Worm (Caenorhabditis elegans) whole organism, L3 larva: ENCODE results near the gene srj-39.
A peak's percentile ranks its signal among the peaks of the same experiment; 100 is the strongest.

Experiments used
- R02D3.7 ChIP-seq: fragments of 150-350 bp; optimal IDR thresholded peaks from 2 replicates; lab custom pipeline; 2014; ENCODE audit warnings: missing biosample characterization, missing genetic modification characterization
- ZK546.5 ChIP-seq: sonication (generic microtip); optimal IDR thresholded peaks from 2 replicates; lab custom pipeline; 2017; ENCODE audit warnings: missing biosample characterization, missing genetic modification characterization
- aly-2 ChIP-seq: fragments of 150-350 bp; optimal IDR thresholded peaks from 2 replicates; lab custom pipeline; 2014; ENCODE audit warnings: missing biosample characterization, missing genetic modification characterization
- ama-1 ChIP-seq: fragments of 150-350 bp; optimal IDR thresholded peaks from 2 replicates; lab custom pipeline; 2018
- ceh-16 ChIP-seq: sonication (generic microtip); optimal IDR thresholded peaks from 2 replicates; lab custom pipeline; 2017; ENCODE audit warnings: missing biosample characterization, missing genetic modification characterization
- ceh-28 ChIP-seq: fragments of 150-350 bp; optimal IDR thresholded peaks from 2 replicates; lab custom pipeline; 2014; ENCODE audit warnings: missing biosample characterization, missing genetic modification reagents, missing genetic modification characterization
- ceh-82 ChIP-seq: fragments of 150-350 bp; optimal IDR thresholded peaks from 2 replicates; lab custom pipeline; 2014; ENCODE audit warnings: missing biosample characterization, missing genetic modification characterization
- ceh-9 ChIP-seq: sonication (generic microtip); optimal IDR thresholded peaks from 2 replicates; lab custom pipeline; 2018; ENCODE audit warnings: missing biosample characterization, missing genetic modification characterization
- daf-12 ChIP-seq: fragments of 150-350 bp; optimal IDR thresholded peaks from 2 replicates; lab custom pipeline; 2014; ENCODE audit warnings: missing biosample characterization, missing genetic modification reagents, missing genetic modification characterization
- egl-27 ChIP-seq: sonication (generic microtip); optimal IDR thresholded peaks from 4 replicates; lab custom pipeline; 2017; ENCODE audit warnings: missing biosample characterization, missing genetic modification reagents, missing genetic modification characterization
- egl-5 ChIP-seq: fragments of 150-350 bp; optimal IDR thresholded peaks from 2 replicates; lab custom pipeline; 2017; ENCODE audit warnings: missing biosample characterization, missing genetic modification reagents, missing genetic modification characterization, inconsistent platforms
- elt-1 ChIP-seq: fragments of 150-350 bp; optimal IDR thresholded peaks from 2 replicates; lab custom pipeline; 2014; ENCODE audit warnings: missing biosample characterization, missing genetic modification characterization
- elt-2 ChIP-seq: sonication (generic microtip); optimal IDR thresholded peaks from 2 replicates; lab custom pipeline; 2016; ENCODE audit warnings: missing genetic modification reagents, mild to moderate bottlenecking, missing genetic modification characterization, missing compliant biosample characterization
- elt-3 ChIP-seq, 3 experiments: fragments of 150-350 bp in 1 of 3; sonication (generic microtip) in 2 of 3; optimal IDR thresholded peaks; 2 replicates in 2 of 3; 4 replicates in 1 of 3; lab custom pipeline; 2014 to 2017; ENCODE audit warnings: missing biosample characterization in 3 of 3, missing genetic modification characterization in 3 of 3
- eor-1 ChIP-seq, 2 experiments: fragments of 150-350 bp; optimal IDR thresholded peaks; 2 replicates each; lab custom pipeline; 2014 to 2018; ENCODE audit warnings: missing biosample characterization in 2 of 2, missing genetic modification characterization in 2 of 2
- fkh-10 ChIP-seq: sonication (generic microtip); optimal IDR thresholded peaks from 2 replicates; lab custom pipeline; 2017; ENCODE audit warnings: missing biosample characterization, missing genetic modification reagents, missing genetic modification characterization
- fkh-2 ChIP-seq: fragments of 150-350 bp; optimal IDR thresholded peaks from 2 replicates; lab custom pipeline; 2014; ENCODE audit warnings: missing biosample characterization, missing genetic modification reagents, missing genetic modification characterization
- fos-1 ChIP-seq: fragments of 150-350 bp; optimal IDR thresholded peaks from 2 replicates; lab custom pipeline; 2014; ENCODE audit warnings: missing biosample characterization, missing genetic modification characterization
- hmg-11 ChIP-seq: sonication (generic microtip); optimal IDR thresholded peaks from 2 replicates; lab custom pipeline; 2016; ENCODE audit warnings: missing genetic modification characterization, missing compliant biosample characterization
- jun-1 ChIP-seq: fragments of 150-350 bp; optimal IDR thresholded peaks from 2 replicates; lab custom pipeline; 2014; ENCODE audit warnings: missing biosample characterization, missing genetic modification reagents, missing genetic modification characterization
- lin-15B ChIP-seq: fragments of 150-350 bp; optimal IDR thresholded peaks from 2 replicates; lab custom pipeline; 2014; ENCODE audit warnings: missing biosample characterization, missing genetic modification characterization
- lin-39 ChIP-seq: fragments of 150-350 bp; optimal IDR thresholded peaks from 2 replicates; lab custom pipeline; 2018; ENCODE audit warnings: missing biosample characterization, missing genetic modification reagents, missing genetic modification characterization
- lsy-12 ChIP-seq: sonication (generic microtip); optimal IDR thresholded peaks from 2 replicates; lab custom pipeline; 2016; ENCODE audit warnings: mild to moderate bottlenecking, missing genetic modification characterization, missing compliant biosample characterization
- mdl-1 ChIP-seq: fragments of 150-350 bp; optimal IDR thresholded peaks from 2 replicates; lab custom pipeline; 2014; ENCODE audit warnings: missing biosample characterization, missing genetic modification characterization
- mml-1 ChIP-seq: fragments of 150-350 bp; sonication (generic microtip); optimal IDR thresholded peaks from 3 replicates; lab custom pipeline; 2014; ENCODE audit warnings: missing biosample characterization, missing genetic modification characterization
- nfya-1 ChIP-seq: sonication (generic microtip); optimal IDR thresholded peaks from 2 replicates; lab custom pipeline; 2017; ENCODE audit warnings: missing genetic modification characterization, mild to moderate bottlenecking, missing compliant biosample characterization, antibody characterized with exemption, moderate library complexity; ENCODE audit not compliant: insufficient read depth
- nhr-11 ChIP-seq: fragments of 150-350 bp; optimal IDR thresholded peaks from 2 replicates; lab custom pipeline; 2014; ENCODE audit warnings: missing biosample characterization, missing genetic modification characterization
- nhr-12 ChIP-seq: fragments of 150-350 bp; optimal IDR thresholded peaks from 2 replicates; lab custom pipeline; 2014; ENCODE audit warnings: missing biosample characterization, missing genetic modification characterization
- nhr-23 ChIP-seq: fragments of 150-350 bp; optimal IDR thresholded peaks from 2 replicates; lab custom pipeline; 2014; ENCODE audit warnings: missing biosample characterization, missing genetic modification reagents, missing genetic modification characterization
- nhr-237 ChIP-seq: fragments of 150-350 bp; optimal IDR thresholded peaks from 2 replicates; lab custom pipeline; 2014; ENCODE audit warnings: missing biosample characterization, missing genetic modification characterization
- nhr-25 ChIP-seq: sonication (generic microtip); optimal IDR thresholded peaks from 2 replicates; lab custom pipeline; 2017; ENCODE audit warnings: missing biosample characterization, missing genetic modification characterization
- nhr-28 ChIP-seq: fragments of 150-350 bp; optimal IDR thresholded peaks from 2 replicates; lab custom pipeline; 2014; ENCODE audit warnings: missing biosample characterization, missing genetic modification characterization
- nhr-43 ChIP-seq: sonication (generic microtip); optimal IDR thresholded peaks from 2 replicates; lab custom pipeline; 2016; ENCODE audit warnings: mild to moderate bottlenecking, missing genetic modification characterization, missing compliant biosample characterization; ENCODE audit not compliant: poor library complexity, severe bottlenecking
- nhr-67 ChIP-seq: fragments of 150-350 bp; optimal IDR thresholded peaks from 2 replicates; lab custom pipeline; 2014; ENCODE audit warnings: missing biosample characterization, missing genetic modification characterization
- nhr-76 ChIP-seq: fragments of 150-350 bp; sonication (generic microtip); optimal IDR thresholded peaks from 5 replicates; lab custom pipeline; 2014; ENCODE audit warnings: missing biosample characterization, missing genetic modification characterization
- nhr-77 ChIP-seq: fragments of 150-350 bp; optimal IDR thresholded peaks from 2 replicates; lab custom pipeline; 2014; ENCODE audit warnings: missing biosample characterization, missing genetic modification characterization
- pha-4 ChIP-seq: fragments of 150-350 bp; optimal IDR thresholded peaks from 2 replicates; lab custom pipeline; 2014; ENCODE audit warnings: missing biosample characterization, missing genetic modification reagents, missing genetic modification characterization
- pqm-1 ChIP-seq: fragments of 150-350 bp; optimal IDR thresholded peaks from 2 replicates; lab custom pipeline; 2017; ENCODE audit warnings: missing biosample characterization, missing genetic modification characterization, inconsistent platforms
- sea-2 ChIP-seq: fragments of 150-350 bp; sonication (generic microtip); optimal IDR thresholded peaks from 4 replicates; lab custom pipeline; 2014; ENCODE audit warnings: missing biosample characterization, missing genetic modification reagents, missing genetic modification characterization
- skn-1 ChIP-seq: fragments of 150-350 bp; optimal IDR thresholded peaks from 2 replicates; lab custom pipeline; 2014; ENCODE audit warnings: missing biosample characterization, missing genetic modification characterization
- snpc-4 ChIP-seq: fragments of 150-350 bp; optimal IDR thresholded peaks from 2 replicates; lab custom pipeline; 2014; ENCODE audit warnings: missing biosample characterization, missing genetic modification characterization
- tbx-2 ChIP-seq: sonication (generic microtip); optimal IDR thresholded peaks from 2 replicates; lab custom pipeline; 2016; ENCODE audit warnings: mild to moderate bottlenecking, missing genetic modification characterization, missing compliant biosample characterization
- unc-39 ChIP-seq: sonication (generic microtip); optimal IDR thresholded peaks from 4 replicates; lab custom pipeline; 2017; ENCODE audit warnings: missing biosample characterization, missing genetic modification characterization
- unc-62 ChIP-seq: fragments of 150-350 bp; sonication (generic microtip); optimal IDR thresholded peaks from 4 replicates; lab custom pipeline; 2014; ENCODE audit warnings: missing biosample characterization, missing genetic modification reagents, missing genetic modification characterization
- zag-1 ChIP-seq: fragments of 150-350 bp; optimal IDR thresholded peaks from 2 replicates; lab custom pipeline; 2014; ENCODE audit warnings: missing biosample characterization, missing genetic modification characterization
- ztf-11 ChIP-seq: fragments of 150-350 bp; optimal IDR thresholded peaks from 2 replicates; lab custom pipeline; 2014; ENCODE audit warnings: missing biosample characterization, missing genetic modification characterization
- ztf-4 ChIP-seq: fragments of 150-350 bp; optimal IDR thresholded peaks from 2 replicates; lab custom pipeline; 2014; ENCODE audit warnings: missing biosample characterization, missing genetic modification characterization

srj-39 gene

DNA sequence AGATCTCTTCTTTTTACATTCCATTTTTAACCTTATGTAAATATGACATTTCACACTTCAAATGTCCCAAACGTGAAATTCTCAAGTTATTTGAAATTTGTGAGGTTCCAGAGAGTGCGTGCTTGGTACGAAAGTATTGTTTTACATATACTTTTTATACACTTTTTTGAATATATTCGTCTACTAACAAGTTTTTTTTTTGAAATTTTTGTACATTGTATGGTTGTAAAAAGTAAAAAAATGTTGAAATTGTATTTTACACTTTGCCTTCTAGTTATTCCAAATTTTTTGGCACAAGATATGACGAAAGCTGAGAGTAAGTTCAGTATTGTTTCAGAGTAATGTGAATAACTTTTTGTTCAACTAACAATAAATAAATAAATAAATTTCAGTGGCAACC is 30.3 kb downstream of the srj-39 start, which contains the start of gene lgc-1:
Gene lgc-1 (plus strand): TSS at position 301 of the 400 bp plus-strand sequence.
- no peak for TF ChIP-seq R02D3.7 (tag; lab: Kevin White, UChicago)
- TF ChIP-seq mml-1 (tag; lab: Kevin White, UChicago): no peak
- TF ChIP-seq ceh-9: no peak
- TF ChIP-seq nhr-76 (tag; lab: Kevin White, UChicago): no peak
- TF ChIP-seq ztf-11 (tag; lab: Kevin White, UChicago): no peak

DNA sequence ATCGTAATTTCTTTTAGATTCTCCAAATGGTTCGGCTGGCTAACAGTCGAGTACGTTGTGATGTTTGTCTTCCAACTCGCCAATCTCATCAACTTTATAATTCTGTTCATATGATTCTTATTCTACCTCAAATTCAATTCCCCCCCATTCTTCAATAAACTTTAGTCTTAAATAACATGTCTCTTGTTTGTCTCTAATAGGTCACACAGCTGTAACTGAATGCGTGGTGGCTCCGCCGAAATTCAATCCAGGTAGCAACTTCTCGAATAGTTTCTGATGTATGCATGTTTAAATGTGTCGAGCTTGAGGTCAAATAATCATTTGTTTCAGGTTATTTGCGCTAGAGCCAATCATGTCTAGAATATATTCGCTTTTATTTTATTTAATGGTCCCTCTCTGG is 34.3 kb downstream of the srj-39 start, which contains the start of gene lgc-29:
Gene lgc-29 (plus strand): TSS at position 301 of the 400 bp plus-strand sequence.
- no peak for TF ChIP-seq eor-1 (tag; optimal IDR thresholded peaks at IDR 0.05; lab: Kevin White, UChicago)
- no peak for TF ChIP-seq nhr-43 (tag; lab: Kevin White, UChicago)
- no peak for TF ChIP-seq mml-1 (tag; lab: Kevin White, UChicago)
- TF ChIP-seq fkh-10 (GFP tag; lab: Kevin White, UChicago): no peak
- no peak for TF ChIP-seq elt-1 (tag; lab: Kevin White, UChicago)
- no peak for TF ChIP-seq pha-4
- no peak for TF ChIP-seq jun-1 (tag; lab: Kevin White, UChicago)
- no peak for TF ChIP-seq ceh-82 (tag; lab: Kevin White, UChicago)
- no peak for TF ChIP-seq lin-15B (tag; lab: Kevin White, UChicago)
- no peak for TF ChIP-seq nhr-12 (tag; lab: Kevin White, UChicago)
- TF ChIP-seq ceh-28 (tag; lab: Kevin White, UChicago): no peak
- no peak for TF ChIP-seq egl-27 (tag; lab: Kevin White, UChicago)

DNA sequence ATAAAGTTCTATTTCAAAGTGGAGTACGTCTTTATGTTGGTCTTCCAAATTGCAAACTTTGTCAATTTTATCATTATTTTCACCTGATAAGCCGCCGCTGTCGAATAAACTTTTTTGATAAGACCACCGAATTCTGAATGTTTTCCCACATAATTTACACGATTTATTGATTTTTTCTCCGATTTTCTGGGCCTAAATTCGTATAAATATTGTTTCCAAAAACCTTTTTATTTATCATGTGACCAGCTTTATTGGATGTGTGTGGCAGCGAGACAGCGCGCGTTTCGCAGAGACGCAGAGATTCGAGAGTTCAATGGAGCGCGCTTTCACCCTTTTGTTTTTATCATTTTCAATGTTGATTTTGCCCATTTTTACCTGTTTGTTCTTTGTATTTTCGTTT is 38.6 kb downstream of the srj-39 start:
- no peak for TF ChIP-seq egl-27 (tag; lab: Kevin White, UChicago)
- peak; percentile 47 for TF ChIP-seq lsy-12 (tag; lab: Kevin White, UChicago)
- peak; percentile 67 for TF ChIP-seq lin-39 (tag; lab: Kevin White, UChicago)
- TF ChIP-seq nhr-23 (tag; lab: Kevin White, UChicago): peak; percentile 87
- TF ChIP-seq nhr-237 (tag; lab: Kevin White, UChicago): no peak
- TF ChIP-seq ZK546.5 (tag; lab: Kevin White, UChicago): no peak
- no peak for TF ChIP-seq ztf-11 (tag; lab: Kevin White, UChicago)
- TF ChIP-seq skn-1 (tag; lab: Kevin White, UChicago): no peak
- no peak for TF ChIP-seq fos-1 (tag; lab: Kevin White, UChicago)
- peak; percentile 54 for TF ChIP-seq nhr-43 (tag; lab: Kevin White, UChicago)
- peak; percentile 99 for TF ChIP-seq egl-5 (tag; lab: Kevin White, UChicago)
- no peak for TF ChIP-seq zag-1 (tag; lab: Kevin White, UChicago)
- no peak for TF ChIP-seq unc-62 (GFP tag; lab: Kevin White, UChicago)
- TF ChIP-seq ztf-4 (tag; lab: Kevin White, UChicago): no peak
- TF ChIP-seq mml-1 (tag; lab: Kevin White, UChicago): no peak
- peak; percentile 87 for TF ChIP-seq pqm-1 (tag; lab: Kevin White, UChicago)
- no peak for TF ChIP-seq sea-2 (GFP tag; lab: Kevin White, UChicago)
- no peak for TF ChIP-seq fkh-2
- TF ChIP-seq snpc-4 (tag; lab: Kevin White, UChicago): peak; percentile 67
- TF ChIP-seq ceh-9: no peak
- no peak for TF ChIP-seq elt-1 (tag; lab: Kevin White, UChicago)
- no peak for TF ChIP-seq nhr-77 (tag; lab: Kevin White, UChicago)
- peak; percentile 80 for TF ChIP-seq lin-15B (tag; lab: Kevin White, UChicago)
- peak; percentile 85 for TF ChIP-seq pha-4
- TF ChIP-seq daf-12 (tag; lab: Kevin White, UChicago): no peak
- no peak for TF ChIP-seq unc-39 (tag; lab: Kevin White, UChicago)
- no peak for TF ChIP-seq nhr-28 (tag; lab: Kevin White, UChicago)
- TF ChIP-seq mdl-1 (tag; lab: Kevin White, UChicago): no peak
- no peak for TF ChIP-seq nhr-67 (tag; lab: Kevin White, UChicago)
- peak; percentile 63 for TF ChIP-seq ceh-28 (tag; lab: Kevin White, UChicago)
- TF ChIP-seq nhr-76 (tag; lab: Kevin White, UChicago): no peak
- no peak for TF ChIP-seq R02D3.7 (tag; lab: Kevin White, UChicago)
- TF ChIP-seq nhr-25 (tag; lab: Kevin White, UChicago): peak; percentile 79
- no peak for TF ChIP-seq tbx-2
- TF ChIP-seq nfya-1 (tag; lab: Kevin White, UChicago): peak; percentile 89
- TF ChIP-seq ceh-82 (tag; lab: Kevin White, UChicago): no peak
- TF ChIP-seq elt-2: peak; percentile 88
- peak; percentile 71 for TF ChIP-seq jun-1 (tag; lab: Kevin White, UChicago)
- no peak for TF ChIP-seq aly-2 (tag; lab: Kevin White, UChicago)
- no peak for TF ChIP-seq eor-1 (tag; optimal IDR thresholded peaks at IDR 0.05; lab: Kevin White, UChicago)
- TF ChIP-seq ama-1: no peak
- no peak for TF ChIP-seq nhr-11 (tag; lab: Kevin White, UChicago)
- no peak for TF ChIP-seq ceh-16 (tag; lab: Kevin White, UChicago)
- no peak for TF ChIP-seq nhr-12 (tag; lab: Kevin White, UChicago)
- TF ChIP-seq fkh-10 (GFP tag; lab: Kevin White, UChicago): peak; percentile 55
- peak; percentile 57 for TF ChIP-seq hmg-11 (tag; lab: Kevin White, UChicago)
- no peak for TF ChIP-seq elt-3 (tag; optimal IDR thresholded peaks at IDR 0.05; lab: Kevin White, UChicago)
